Worm (Caenorhabditis elegans) whole organism, early embryonic: ENCODE measurements around the gene F55C12.2.

Source experiments
- B0310.2 ChIP-seq: sonication (generic microtip); optimal IDR thresholded peaks from 2 replicates; lab custom pipeline; 2016; ENCODE audit warnings: mild to moderate bottlenecking, missing genetic modification characterization, missing compliant biosample characterization
- ama-1 ChIP-seq: fragments of 150-350 bp; optimal IDR thresholded peaks from 2 replicates; lab custom pipeline; 2014
- ceh-36 ChIP-seq: sonication (generic microtip); optimal IDR thresholded peaks from 2 replicates; lab custom pipeline; 2016; ENCODE audit warnings: missing genetic modification characterization, inconsistent platforms, missing compliant biosample characterization
- ets-7 ChIP-seq: sonication (generic microtip); optimal IDR thresholded peaks from 2 replicates; lab custom pipeline; 2016; ENCODE audit warnings: missing genotype, missing genetic modification characterization, missing compliant biosample characterization
- flt-1 ChIP-seq: fragments of 200-800 bp; sonication (Bioruptor generic); IDR thresholded peaks from 2 replicates; pipeline ENCODE4 v1.3.6; 2022; ENCODE audit warnings: missing genetic modification characterization, missing compliant biosample characterization
- hmg-4 ChIP-seq: fragments of 200-800 bp; sonication (Bioruptor generic); optimal IDR thresholded peaks from 2 replicates; lab custom pipeline; 2018; ENCODE audit warnings: mild to moderate bottlenecking, missing genetic modification characterization, missing compliant biosample characterization
- hnd-1 ChIP-seq: sonication (generic microtip); optimal IDR thresholded peaks from 2 replicates; lab custom pipeline; 2016; ENCODE audit warnings: missing genetic modification characterization, missing compliant biosample characterization
- pes-1 ChIP-seq: fragments of 200-800 bp; sonication (Bioruptor generic); IDR thresholded peaks from 2 replicates; pipeline ENCODE4 v1.3.6; 2022; ENCODE audit warnings: missing genetic modification reagents, missing genetic modification characterization, missing compliant biosample characterization
- sea-1 ChIP-seq: fragments of 200-800 bp; sonication (Bioruptor generic); conservative IDR thresholded peaks from 2 replicates; pipeline ENCODE4 v1.3.6; 2022; ENCODE audit warnings: missing genetic modification characterization, missing compliant biosample characterization
- tbx-37 ChIP-seq: fragments of 200-800 bp; sonication (Bioruptor generic); conservative IDR thresholded peaks from 2 replicates; pipeline ENCODE4 v1.3.6; 2022; ENCODE audit warnings: missing genetic modification reagents, missing genetic modification characterization, missing compliant biosample characterization
- tra-4 ChIP-seq: sonication (generic microtip); optimal IDR thresholded peaks from 2 replicates; lab custom pipeline; 2017; ENCODE audit warnings: missing genetic modification characterization, missing compliant biosample characterization

ce11 chrII:5841866-5842265 is 34.7 kb upstream of the F55C12.2 start, which contains the start of gene nep-25:
- TF ChIP-seq pes-1 (GFP tag; lab: Robert Waterston, UW) (no peak), tra-4 (tag; lab: Kevin White, UChicago) (no peak), ets-7 (tag; lab: Kevin White, UChicago) (no peak), flt-1 (no peak), ama-1 (no peak), ceh-36 (no peak), hmg-4 (no peak), B0310.2 (tag; lab: Kevin White, UChicago) (no peak), tbx-37 (GFP tag; lab: Robert Waterston, UW) (no peak), hnd-1 (no peak), sea-1 (GFP tag; lab: Robert Waterston, UW) (no peak)
